Fruit fly (Drosophila melanogaster): ENCODE measurements around the gene InR.

The InR gene

dm6 chr3R:21636867-21637481, 17.9 kb upstream of the InR start:
- no peak for TF ChIP-seq CrebA (GFP tag; optimal IDR thresholded peaks at IDR 0.05; ENCODE audit: borderline replicate concordance)
- no peak for TF ChIP-seq foxo (GFP tag; optimal IDR thresholded peaks at IDR 0.05)
- TF ChIP-seq sage (GFP tag; optimal IDR thresholded peaks at IDR 0.05): no peak
- TF ChIP-seq Jra (GFP tag; optimal IDR thresholded peaks at IDR 0.05): no peak
- no peak for TF ChIP-seq CG9705 (GFP tag; optimal IDR thresholded peaks at IDR 0.05)
- TF ChIP-seq woc (GFP tag; optimal IDR thresholded peaks at IDR 0.05): no peak
- TF ChIP-seq ey (GFP tag; optimal IDR thresholded peaks at IDR 0.05): no peak
- TF ChIP-seq usp (GFP tag; optimal IDR thresholded peaks at IDR 0.05): no peak
- TF ChIP-seq dmrt93B (GFP tag; optimal IDR thresholded peaks at IDR 0.05): no peak
- TF ChIP-seq Mio (GFP tag; optimal IDR thresholded peaks at IDR 0.05): no peak
- no peak for TF ChIP-seq br (GFP tag; optimal IDR thresholded peaks at IDR 0.05)
- TF ChIP-seq jim (GFP tag; optimal IDR thresholded peaks at IDR 0.05): no peak
- TF ChIP-seq OdsH (GFP tag; optimal IDR thresholded peaks at IDR 0.05): no peak
- TF ChIP-seq Myc (optimal IDR thresholded peaks at IDR 0.05): no peak
- no peak for TF ChIP-seq Hnf4 (GFP tag; optimal IDR thresholded peaks at IDR 0.05)
- TF ChIP-seq HLH106 (tag; optimal IDR thresholded peaks at IDR 0.05): no peak
- no peak for TF ChIP-seq GATAd (GFP tag; optimal IDR thresholded peaks at IDR 0.05)
- no peak for TF ChIP-seq sv (GFP tag; optimal IDR thresholded peaks at IDR 0.05)
- no peak for TF ChIP-seq lola (GFP tag; optimal IDR thresholded peaks at IDR 0.05)

dm6 chr3R:21635975-21636678, 17.0 kb upstream of the InR start:
- TF ChIP-seq OdsH (GFP tag; optimal IDR thresholded peaks at IDR 0.05) (peak; percentile 34), brk (GFP tag; optimal IDR thresholded peaks at IDR 0.05) (no peak), ey (GFP tag; optimal IDR thresholded peaks at IDR 0.05) (peak; percentile 24), fru (GFP tag; optimal IDR thresholded peaks at IDR 0.05) (peak; percentile 27), h (GFP tag; optimal IDR thresholded peaks at IDR 0.05) (peak; percentile 20), pan (optimal IDR thresholded peaks at IDR 0.05) (no peak), woc (GFP tag; optimal IDR thresholded peaks at IDR 0.05) (peak; percentile 22), Myc (optimal IDR thresholded peaks at IDR 0.05) (no peak), Sp1 (GFP tag; optimal IDR thresholded peaks at IDR 0.05) (peak; percentile 12), rgr (GFP tag; optimal IDR thresholded peaks at IDR 0.05) (peak; percentile 19), foxo (GFP tag; optimal IDR thresholded peaks at IDR 0.05) (peak in 1 of 2 experiments; percentile 35), HLH106 (tag; optimal IDR thresholded peaks at IDR 0.05) (peak; percentile 14)

dm6 chr3R:21635181-21635580, 16.1 kb upstream of the InR start:
- no peak for TF ChIP-seq Dfd (GFP tag; optimal IDR thresholded peaks at IDR 0.05)
- no peak for TF ChIP-seq Myc (optimal IDR thresholded peaks at IDR 0.05)
- TF ChIP-seq sage (GFP tag; optimal IDR thresholded peaks at IDR 0.05): no peak
- no peak for TF ChIP-seq woc (GFP tag; optimal IDR thresholded peaks at IDR 0.05)
- no peak for TF ChIP-seq Hr83 (GFP tag; optimal IDR thresholded peaks at IDR 0.05; ENCODE audit: poor library complexity, severe bottlenecking)
- TF ChIP-seq h (GFP tag; optimal IDR thresholded peaks at IDR 0.05): no peak
- no peak for TF ChIP-seq OdsH (GFP tag; optimal IDR thresholded peaks at IDR 0.05)
- TF ChIP-seq Jra (GFP tag; optimal IDR thresholded peaks at IDR 0.05): no peak
- no peak for TF ChIP-seq usp (GFP tag; optimal IDR thresholded peaks at IDR 0.05)
- no peak for TF ChIP-seq dl (GFP tag; optimal IDR thresholded peaks at IDR 0.05; ENCODE audit: insufficient read depth in 1 of 2, partially characterized antibody in 2 of 2)
- TF ChIP-seq dmrt93B (GFP tag; optimal IDR thresholded peaks at IDR 0.05): no peak
- no peak for TF ChIP-seq HLH106 (tag; optimal IDR thresholded peaks at IDR 0.05)
- TF ChIP-seq psq (GFP tag; optimal IDR thresholded peaks at IDR 0.05): no peak
- TF ChIP-seq ey (GFP tag; optimal IDR thresholded peaks at IDR 0.05): no peak

- TF ChIP-seq psq (GFP tag; optimal IDR thresholded peaks at IDR 0.05): peak; percentile 59
- TF ChIP-seq Abd-B (GFP tag; optimal IDR thresholded peaks at IDR 0.05): no peak
Measured at dm6 chr3R:21634644-21635043, 15.5 kb upstream of the InR start.

dm6 chr3R:21633781-21634102, 14.6 kb upstream of the InR start:
- TF ChIP-seq tai (GFP tag; optimal IDR thresholded peaks at IDR 0.05) (no peak), dsf (GFP tag; optimal IDR thresholded peaks at IDR 0.05; ENCODE audit: borderline replicate concordance) (no peak), CG32264 (GFP tag; optimal IDR thresholded peaks at IDR 0.05) (no peak), OdsH (GFP tag; optimal IDR thresholded peaks at IDR 0.05) (no peak), br (GFP tag; optimal IDR thresholded peaks at IDR 0.05) (no peak), Sp1 (GFP tag; optimal IDR thresholded peaks at IDR 0.05) (no peak), Myc (optimal IDR thresholded peaks at IDR 0.05) (no peak), rgr (GFP tag; optimal IDR thresholded peaks at IDR 0.05) (no peak)

Measured in whole organism, wandering third instar larva.